Worm (Caenorhabditis elegans) whole organism, L1 larva: Measurements from ENCODE around the gene C33D9.6.
A peak's percentile ranks its signal among the peaks of the same experiment; 100 is the strongest.

Source experiments
- aly-2 ChIP-seq: fragments of 150-350 bp; optimal IDR thresholded peaks from 2 replicates; lab custom pipeline; 2014; ENCODE audit warnings: missing biosample characterization, missing genetic modification characterization
- ama-1 ChIP-seq: fragments of 150-350 bp; optimal IDR thresholded peaks from 2 replicates; lab custom pipeline; 2014
- blmp-1 ChIP-seq: fragments of 150-350 bp; optimal IDR thresholded peaks from 2 replicates; lab custom pipeline; 2014; ENCODE audit warnings: missing biosample characterization, missing genetic modification characterization
- fkh-8 ChIP-seq: sonication (generic microtip); optimal IDR thresholded peaks from 2 replicates; lab custom pipeline; 2016; ENCODE audit warnings: mild to moderate bottlenecking, missing genetic modification characterization, missing compliant biosample characterization
- lin-13 ChIP-seq: fragments of 150-350 bp; optimal IDR thresholded peaks from 2 replicates; lab custom pipeline; 2014; ENCODE audit warnings: missing biosample characterization, missing genetic modification reagents, missing genetic modification characterization
- lin-39 ChIP-seq: fragments of 150-350 bp; optimal IDR thresholded peaks from 2 replicates; lab custom pipeline; 2014; ENCODE audit warnings: missing biosample characterization, missing genetic modification reagents, missing genetic modification characterization
- mdl-1 ChIP-seq, 2 experiments: fragments of 150-350 bp; optimal IDR thresholded peaks; 2 replicates each; lab custom pipeline; 2014 to 2017; ENCODE audit warnings: missing biosample characterization in 2 of 2, missing genetic modification characterization in 2 of 2, inconsistent platforms in 1 of 2
- nhr-19 ChIP-seq: fragments of 200-800 bp; sonication (Bioruptor generic); conservative IDR thresholded peaks from 2 replicates; pipeline ENCODE4 v1.3.6; 2022; ENCODE audit warnings: missing genetic modification characterization, missing compliant biosample characterization
- nhr-237 ChIP-seq: fragments of 150-350 bp; optimal IDR thresholded peaks from 2 replicates; lab custom pipeline; 2014; ENCODE audit warnings: missing biosample characterization, missing genetic modification characterization
- swsn-7 ChIP-seq: sonication (generic microtip); optimal IDR thresholded peaks from 2 replicates; lab custom pipeline; 2016; ENCODE audit warnings: missing genetic modification characterization, missing compliant biosample characterization
- unc-130 ChIP-seq: fragments of 150-350 bp; optimal IDR thresholded peaks from 2 replicates; lab custom pipeline; 2017; ENCODE audit warnings: missing biosample characterization, missing genetic modification characterization, inconsistent platforms

DNA sequence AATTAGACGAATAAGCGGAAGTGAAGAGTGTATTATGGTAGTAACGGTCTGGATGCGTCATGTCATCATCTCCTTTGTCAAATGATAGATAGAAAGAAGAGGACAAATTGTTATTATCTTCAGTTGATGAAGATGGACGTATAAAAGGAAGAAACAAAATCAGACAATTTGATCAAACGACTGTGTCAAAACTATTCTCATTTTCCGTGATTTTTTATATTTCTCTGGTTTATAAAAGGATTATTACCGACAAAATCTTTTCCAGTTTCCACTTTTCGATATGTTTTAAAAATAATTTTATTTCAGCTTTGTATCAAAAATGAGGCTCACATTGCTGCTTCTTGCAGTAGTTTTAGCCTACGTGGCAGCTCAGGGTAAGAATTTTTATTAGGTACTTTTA is 38.1 kb upstream of the C33D9.6 start, which contains the start of gene grsp-2:
- no peak for TF ChIP-seq aly-2 (tag; lab: Kevin White, UChicago)
- TF ChIP-seq mdl-1 (tag; optimal IDR thresholded peaks at IDR 0.05; lab: Kevin White, UChicago): no peak
- no peak for TF ChIP-seq lin-39 (tag; lab: Kevin White, UChicago)
- TF ChIP-seq swsn-7: no peak
- TF ChIP-seq nhr-19 (GFP tag; lab: Robert Waterston, UW): no peak
- peak; percentile 11 for TF ChIP-seq blmp-1
- TF ChIP-seq nhr-237: no peak
- no peak for TF ChIP-seq ama-1 (lab: Kevin White, UChicago)
- no peak for TF ChIP-seq lin-13 (GFP tag; lab: Kevin White, UChicago)
- no peak for TF ChIP-seq unc-130 (tag; lab: Kevin White, UChicago)
- no peak for TF ChIP-seq fkh-8
